Worm (Caenorhabditis elegans) whole organism, mixed stage, embryonic: ENCODE results near the gene best-5.

ENCODE experiments used
- M03D4.4 ChIP-seq: sonication (generic microtip); optimal IDR thresholded peaks from 2 replicates; lab custom pipeline; 2017; ENCODE audit warnings: mild to moderate bottlenecking, missing genetic modification characterization, missing compliant biosample characterization
- bed-3 ChIP-seq: fragments of 200-800 bp; sonication (Bioruptor generic); optimal IDR thresholded peaks from 3 replicates; lab custom pipeline; 2018; ENCODE audit warnings: mild to moderate bottlenecking, missing genetic modification characterization, moderate library complexity, missing compliant biosample characterization
- ceh-39 ChIP-seq: fragments of 150-350 bp; optimal IDR thresholded peaks from 2 replicates; lab custom pipeline; 2014; ENCODE audit warnings: missing biosample characterization, missing genetic modification characterization
- ceh-43 ChIP-seq: fragments of 200-800 bp; sonication (Bioruptor generic); optimal IDR thresholded peaks from 2 replicates; lab custom pipeline; 2018; ENCODE audit warnings: mild to moderate bottlenecking, missing genetic modification characterization, moderate library complexity, missing compliant biosample characterization
- ceh-83 ChIP-seq: fragments of 200-800 bp; sonication (Bioruptor generic); optimal IDR thresholded peaks from 2 replicates; lab custom pipeline; 2018; ENCODE audit warnings: mild to moderate bottlenecking, missing genetic modification characterization, missing compliant biosample characterization
- ces-1 ChIP-seq: fragments of 150-350 bp; optimal IDR thresholded peaks from 2 replicates; lab custom pipeline; 2014; ENCODE audit warnings: missing biosample characterization, missing genetic modification reagents, missing genetic modification characterization
- cnd-1 ChIP-seq: fragments of 200-800 bp; sonication (Bioruptor generic); optimal IDR thresholded peaks from 2 replicates; lab custom pipeline; 2018; ENCODE audit warnings: mild to moderate bottlenecking, missing genetic modification characterization, missing compliant biosample characterization
- drap-1 ChIP-seq: fragments of 200-800 bp; sonication (Bioruptor generic); optimal IDR thresholded peaks from 3 replicates; lab custom pipeline; 2018; ENCODE audit warnings: mild to moderate bottlenecking, missing genetic modification characterization, missing compliant biosample characterization
- elt-1 ChIP-seq: sonication (generic microtip); optimal IDR thresholded peaks from 2 replicates; lab custom pipeline; 2017; ENCODE audit warnings: missing genetic modification characterization, mild to moderate bottlenecking, missing compliant biosample characterization, antibody characterized with exemption, moderate library complexity, borderline replicate concordance; ENCODE audit not compliant: insufficient read depth
- flh-1 ChIP-seq: fragments of 200-800 bp; sonication (Bioruptor generic); optimal IDR thresholded peaks from 2 replicates; lab custom pipeline; 2018; ENCODE audit warnings: mild to moderate bottlenecking, missing genetic modification characterization, moderate library complexity, missing compliant biosample characterization
- ham-2 ChIP-seq: fragments of 200-800 bp; sonication (Bioruptor generic); optimal IDR thresholded peaks from 2 replicates; lab custom pipeline; 2018; ENCODE audit warnings: mild to moderate bottlenecking, missing genetic modification characterization, missing compliant biosample characterization
- hlh-1 ChIP-seq: fragments of 150-350 bp; optimal IDR thresholded peaks from 2 replicates; lab custom pipeline; 2014; ENCODE audit warnings: missing biosample characterization, missing genetic modification reagents, missing genetic modification characterization
- lin-13 ChIP-seq: fragments of 150-350 bp; optimal IDR thresholded peaks from 2 replicates; lab custom pipeline; 2014; ENCODE audit warnings: missing biosample characterization, missing genetic modification characterization
- lin-32 ChIP-seq: fragments of 200-800 bp; sonication (Bioruptor generic); optimal IDR thresholded peaks from 2 replicates; lab custom pipeline; 2018; ENCODE audit warnings: mild to moderate bottlenecking, missing genetic modification characterization, missing compliant biosample characterization
- nhr-12 ChIP-seq: fragments of 150-350 bp; optimal IDR thresholded peaks from 2 replicates; lab custom pipeline; 2014; ENCODE audit warnings: missing biosample characterization, missing genetic modification characterization
- nhr-28 ChIP-seq: fragments of 150-350 bp; optimal IDR thresholded peaks from 2 replicates; lab custom pipeline; 2014; ENCODE audit warnings: missing biosample characterization, missing genetic modification characterization
- nhr-76 ChIP-seq: sonication (generic microtip); optimal IDR thresholded peaks from 2 replicates; lab custom pipeline; 2017; ENCODE audit warnings: missing biosample characterization, missing genetic modification characterization
- pha-4 ChIP-seq: fragments of 150-350 bp; optimal IDR thresholded peaks from 2 replicates; lab custom pipeline; 2018; ENCODE audit warnings: missing biosample characterization, missing genetic modification reagents, missing genetic modification characterization
- sem-2 ChIP-seq: fragments of 200-800 bp; sonication (Bioruptor generic); optimal IDR thresholded peaks from 2 replicates; lab custom pipeline; 2018; ENCODE audit warnings: mild to moderate bottlenecking, missing genetic modification characterization, missing compliant biosample characterization
- snpc-4 ChIP-seq: fragments of 150-350 bp; optimal IDR thresholded peaks from 2 replicates; lab custom pipeline; 2014; ENCODE audit warnings: missing biosample characterization, missing genetic modification characterization
- tbx-8 ChIP-seq: fragments of 200-800 bp; sonication (Bioruptor generic); optimal IDR thresholded peaks from 2 replicates; lab custom pipeline; 2018; ENCODE audit warnings: mild to moderate bottlenecking, missing genetic modification characterization, moderate library complexity, missing compliant biosample characterization
- unc-120 ChIP-seq: sonication (generic microtip); optimal IDR thresholded peaks from 2 replicates; lab custom pipeline; 2017; ENCODE audit warnings: missing genetic modification characterization, missing compliant biosample characterization; ENCODE audit not compliant: poor library complexity, severe bottlenecking
- unc-39 ChIP-seq: fragments of 150-350 bp; optimal IDR thresholded peaks from 2 replicates; lab custom pipeline; 2014; ENCODE audit warnings: missing biosample characterization, missing genetic modification characterization
- unc-62 ChIP-seq: fragments of 150-350 bp; optimal IDR thresholded peaks from 2 replicates; lab custom pipeline; 2014; ENCODE audit warnings: missing biosample characterization, missing genetic modification reagents, missing genetic modification characterization
- zip-8 ChIP-seq: fragments of 150-350 bp; optimal IDR thresholded peaks from 2 replicates; lab custom pipeline; 2014; ENCODE audit warnings: missing biosample characterization, missing genetic modification characterization
- ztf-11 ChIP-seq: fragments of 150-350 bp; optimal IDR thresholded peaks from 2 replicates; lab custom pipeline; 2014; ENCODE audit warnings: missing biosample characterization, missing genetic modification characterization

The best-5 gene

DNA sequence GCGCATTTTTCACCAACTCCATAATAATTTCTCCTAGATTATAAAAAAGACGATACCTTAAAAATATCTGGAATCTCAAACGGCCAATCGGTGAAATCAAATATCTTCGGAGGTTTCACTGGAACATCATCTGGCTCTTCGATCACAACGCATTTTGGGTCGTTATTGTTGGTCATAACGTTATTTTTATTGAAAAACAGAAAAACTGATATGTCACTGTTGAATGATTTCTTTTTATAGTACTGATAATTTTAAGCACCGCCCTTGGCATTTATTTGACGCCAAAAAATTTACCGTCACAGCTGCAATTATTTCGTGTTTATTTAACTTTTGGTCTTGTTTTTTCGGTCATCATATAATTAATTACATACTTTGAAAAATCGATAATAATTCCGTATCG, at the start of gene best-5:
Gene best-5, minus strand, starts transcription at position 210 of the 400 bp plus-strand sequence.
- no peak for TF ChIP-seq sem-2
- no peak for TF ChIP-seq M03D4.4 (tag; lab: Kevin White, UChicago)
- TF ChIP-seq unc-39 (tag; lab: Kevin White, UChicago): no peak
- TF ChIP-seq cnd-1 (tag; lab: Kevin White, UChicago): no peak
- no peak for TF ChIP-seq pha-4 (tag; lab: Kevin White, UChicago)
- no peak for TF ChIP-seq unc-62 (GFP tag; lab: Kevin White, UChicago)
- no peak for TF ChIP-seq ham-2 (GFP tag; lab: Kevin White, UChicago)
- no peak for TF ChIP-seq ztf-11 (tag; lab: Kevin White, UChicago)
- TF ChIP-seq, all 35 proteins: peak for 0

DNA sequence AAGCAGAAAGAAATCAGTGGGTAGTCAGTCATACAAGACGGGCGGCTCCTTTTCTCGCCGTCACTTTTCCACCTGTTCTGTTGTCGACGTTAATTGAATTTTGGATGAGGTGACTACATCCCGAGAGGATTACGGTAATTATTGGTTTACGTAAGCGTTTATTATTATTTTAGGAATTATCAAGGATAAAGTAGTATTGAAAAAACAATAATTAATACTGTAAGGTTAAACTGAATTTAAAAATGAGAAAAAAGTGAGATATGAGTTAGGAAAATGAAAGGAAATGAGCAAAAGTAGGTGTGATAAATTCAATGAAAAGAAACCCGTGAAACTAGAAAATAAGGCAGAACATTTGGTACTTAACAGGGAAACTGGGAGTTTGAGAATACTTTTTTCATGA, 48.9 kb upstream of the best-5 start, which contains the start of gene hlh-4:
Gene hlh-4, minus strand, starts transcription at position 101 of the 400 bp plus-strand sequence.
- TF ChIP-seq nhr-28: no peak

DNA sequence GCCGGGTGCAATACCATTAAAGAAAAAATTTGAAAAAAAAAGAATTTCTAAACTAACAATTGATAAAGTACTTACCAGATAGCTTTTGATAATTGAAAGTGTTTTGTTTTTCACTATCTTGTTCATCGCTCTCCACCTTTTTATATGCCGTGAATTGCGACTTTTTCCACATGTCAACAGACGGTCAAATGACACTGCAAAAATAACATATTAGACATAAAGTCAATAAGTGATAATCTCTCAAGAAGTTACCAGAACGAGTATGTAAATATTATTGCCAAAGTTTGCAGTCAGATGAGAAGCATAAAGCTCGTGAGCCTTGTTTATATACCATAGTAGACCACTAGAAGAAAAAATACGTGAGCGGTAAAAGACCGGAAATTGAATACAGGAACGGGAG, 45.8 kb upstream of the best-5 start, which contains the start of gene dao-6:
Gene dao-6, minus strand, starts transcription at position 345 of the 400 bp plus-strand sequence.
- TF ChIP-seq unc-120 (tag; lab: Kevin White, UChicago): no peak
- TF ChIP-seq unc-39 (tag; lab: Kevin White, UChicago): no peak
- no peak for TF ChIP-seq drap-1 (GFP tag; lab: Kevin White, UChicago)

DNA sequence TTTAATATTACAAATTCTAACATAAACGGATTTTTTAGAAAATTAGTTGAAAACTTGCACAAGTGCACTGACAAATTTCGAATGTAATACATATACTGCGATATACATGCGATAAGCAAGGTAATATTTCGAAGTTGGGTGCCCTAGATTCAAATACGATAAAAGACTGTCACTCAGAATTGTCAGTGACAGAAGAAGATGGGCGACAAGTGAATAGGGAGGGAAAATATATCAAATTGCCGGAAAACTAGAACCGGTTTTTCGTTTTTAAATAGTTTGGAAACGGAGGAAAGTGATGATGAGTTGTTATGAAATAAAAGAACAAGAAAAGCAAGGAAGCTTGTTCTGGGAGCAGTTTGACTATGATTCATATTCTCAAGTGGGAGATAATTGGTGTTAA, 44.0 kb upstream of the best-5 start:
- TF ChIP-seq ceh-43 (GFP tag; lab: Kevin White, UChicago) (no peak), unc-62 (GFP tag; lab: Kevin White, UChicago) (peak; percentile 15)

DNA sequence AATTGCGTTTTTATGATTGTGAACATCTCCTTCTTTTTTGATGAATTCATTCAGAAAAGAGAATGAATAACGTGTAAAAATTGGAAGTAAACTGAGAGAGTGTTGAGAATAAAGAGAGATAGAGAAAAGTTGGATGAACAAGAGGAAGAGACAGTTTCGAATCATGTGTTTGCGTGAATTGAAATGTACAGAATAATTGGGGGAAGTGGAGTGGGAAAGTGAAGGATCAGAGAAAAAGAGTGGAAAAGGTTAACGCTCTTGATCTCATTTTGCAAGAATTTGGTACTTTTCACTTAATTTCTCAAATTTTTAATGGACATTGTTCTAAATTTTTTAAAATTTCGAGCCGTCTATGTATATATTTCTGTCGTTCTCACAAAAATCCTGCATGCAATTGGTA, 43.3 kb upstream of the best-5 start:
- no peak for TF ChIP-seq ces-1 (GFP tag; lab: Kevin White, UChicago)
- TF ChIP-seq elt-1: no peak
- TF ChIP-seq ceh-43 (GFP tag; lab: Kevin White, UChicago): no peak
- TF ChIP-seq bed-3 (GFP tag; lab: Kevin White, UChicago): no peak
- TF ChIP-seq sem-2: no peak
- no peak for TF ChIP-seq ceh-83 (GFP tag; lab: Kevin White, UChicago)
- TF ChIP-seq ceh-39 (tag; lab: Kevin White, UChicago): no peak
- no peak for TF ChIP-seq flh-1 (GFP tag; lab: Kevin White, UChicago)
- no peak for TF ChIP-seq snpc-4 (tag; lab: Kevin White, UChicago)
- no peak for TF ChIP-seq nhr-12 (tag; lab: Kevin White, UChicago)
- TF ChIP-seq, all 35 proteins: peak for 0

DNA sequence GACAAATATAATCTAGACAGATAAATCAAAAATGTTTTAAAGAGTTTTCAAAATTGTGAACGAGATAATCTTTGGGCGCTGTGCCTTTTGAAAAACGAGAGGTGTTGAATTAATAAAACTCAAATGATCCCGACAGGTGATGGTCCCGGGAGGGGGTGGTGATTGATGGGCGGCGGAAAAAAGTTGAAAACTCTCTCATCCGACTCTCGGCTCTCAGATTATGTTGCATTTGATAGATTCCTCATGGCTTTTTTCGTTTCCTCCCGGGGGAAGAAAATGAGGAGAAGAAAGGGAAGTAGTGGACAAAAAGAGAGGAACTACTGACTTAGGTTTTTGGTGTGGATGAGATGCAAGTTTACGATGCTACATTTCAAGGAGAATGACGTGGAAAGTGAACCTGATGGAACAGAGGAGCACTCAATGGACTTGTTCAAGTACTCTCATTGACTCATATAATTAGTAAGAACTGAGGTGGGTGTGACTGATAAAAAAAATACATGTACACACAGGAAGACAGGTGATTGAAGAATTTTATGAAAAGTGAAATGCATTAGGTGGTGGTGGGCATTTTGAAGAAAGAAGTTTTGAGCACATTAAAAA, 41.4 kb upstream of the best-5 start:
- TF ChIP-seq unc-120 (tag; lab: Kevin White, UChicago) (no peak), unc-62 (GFP tag; lab: Kevin White, UChicago) (peak; percentile 69), hlh-1 (tag; lab: Kevin White, UChicago) (peak; percentile 2), M03D4.4 (tag; lab: Kevin White, UChicago) (no peak), tbx-8 (no peak)

DNA sequence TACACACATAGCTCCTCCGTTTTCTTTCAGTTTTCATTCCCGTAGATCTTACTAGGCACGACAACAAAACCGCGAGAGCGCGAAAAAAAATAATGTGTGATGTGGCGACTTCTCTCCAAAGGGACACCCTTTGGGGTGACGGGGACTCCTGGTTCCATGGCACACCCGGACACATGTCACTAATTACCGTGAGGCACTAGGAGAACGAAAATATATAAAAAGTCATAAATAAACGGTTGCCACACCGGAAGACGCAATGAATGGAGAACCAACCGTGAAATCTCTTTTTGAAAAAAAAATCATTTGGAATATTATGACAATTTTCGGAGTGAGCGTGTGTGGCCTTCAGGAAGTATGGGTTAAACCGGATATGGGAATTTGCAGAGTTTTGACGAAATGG, 40.4 kb upstream of the best-5 start:
- TF ChIP-seq elt-1: no peak
- no peak for TF ChIP-seq nhr-12 (tag; lab: Kevin White, UChicago)
- no peak for TF ChIP-seq zip-8 (tag; lab: Kevin White, UChicago)
- no peak for TF ChIP-seq lin-32 (GFP tag; lab: Kevin White, UChicago)
- no peak for TF ChIP-seq nhr-76 (tag; lab: Kevin White, UChicago)

DNA sequence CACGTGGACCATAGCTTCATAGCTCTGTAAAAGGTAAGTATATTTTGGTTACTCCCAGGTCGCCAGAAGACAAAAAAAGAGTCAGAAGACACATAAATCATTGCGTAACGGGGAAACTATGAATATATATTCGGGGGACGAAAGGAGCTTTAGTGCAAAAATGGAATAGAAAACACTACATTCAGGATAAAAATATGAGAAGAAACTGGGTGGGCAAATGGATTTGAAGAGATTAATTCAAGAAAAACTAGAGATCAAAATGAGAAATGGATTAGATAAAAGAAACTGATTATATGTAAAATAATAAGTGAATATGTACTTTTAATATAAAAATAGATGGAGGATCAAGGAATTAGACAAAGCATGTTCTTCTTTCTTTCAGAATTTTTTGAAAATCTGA, 37.4 kb upstream of the best-5 start, which contains the start of gene C07A9.12:
Gene C07A9.12, minus strand, starts transcription at position 101 of the 400 bp plus-strand sequence.
- no peak for TF ChIP-seq tbx-8
- no peak for TF ChIP-seq lin-13 (tag; lab: Kevin White, UChicago)
